Fruit fly (Drosophila melanogaster) whole organism: ENCODE data around the gene Nepl9.
A peak's percentile ranks its signal among the peaks of the same experiment; 100 is the strongest.

ENCODE experiments used
- CG8478 ChIP-seq: fragments of >200 bp; optimal IDR thresholded peaks from 2 replicates; lab custom pipeline; 2018; ENCODE audit warnings: inconsistent platforms
- EcR ChIP-seq, 2 experiments: fragments of >200 bp; optimal IDR thresholded peaks; 2 replicates each; lab custom pipeline; 2017; ENCODE audit warnings: missing biosample characterization in 2 of 2, missing genetic modification characterization in 2 of 2, missing genetic modification reagents in 2 of 2
- pan ChIP-seq: fragments of >200 bp; optimal IDR thresholded peaks from 2 replicates; lab custom pipeline; 2017
- psq ChIP-seq: fragments of >200 bp; optimal IDR thresholded peaks from 2 replicates; lab custom pipeline; 2017

DNA sequence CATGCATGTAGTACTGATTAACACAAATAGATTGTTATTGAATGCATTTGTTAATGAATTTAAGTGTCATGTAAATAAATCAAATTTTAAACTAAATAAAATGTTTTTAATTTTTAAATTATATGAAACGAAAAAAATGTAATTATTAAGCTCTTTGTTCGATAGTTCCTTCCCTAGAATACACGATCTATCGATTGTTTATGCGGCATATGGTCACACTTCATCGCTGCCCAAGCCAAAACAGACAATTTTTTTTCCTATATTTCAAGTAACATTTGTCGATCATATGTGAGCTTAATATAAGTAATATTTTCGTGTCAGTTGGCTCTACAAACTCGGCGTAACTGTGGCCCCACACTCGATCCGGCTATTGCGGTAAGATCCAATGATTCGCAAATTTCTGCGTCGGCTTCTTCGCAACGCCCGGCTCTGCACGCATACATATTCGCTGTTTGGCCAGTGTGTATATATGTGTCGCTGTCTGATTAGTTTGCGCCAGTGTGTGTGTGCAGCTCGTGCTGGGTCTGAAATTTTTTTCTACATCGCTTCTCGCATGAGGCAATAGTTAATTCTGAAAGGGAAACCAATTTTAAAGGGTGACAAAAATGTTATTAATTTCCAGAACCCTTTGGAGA, 10.1 kb downstream of the Nepl9 start, which contains the start of gene AspRS-m:
- TF ChIP-seq psq (lab: Kevin White, UChicago) (no peak), EcR (GFP tag; optimal IDR thresholded peaks at IDR 0.05; lab: Kevin White, UChicago) (no peak), CG8478 (peak; percentile 31), pan (no peak)
